Worm (Caenorhabditis elegans) whole organism, L4/young adult: ENCODE results near the gene T24C12.1.

Source experiments
- W03F9.2 ChIP-seq: fragments of 150-350 bp; optimal IDR thresholded peaks from 2 replicates; lab custom pipeline; 2014; ENCODE audit warnings: missing biosample characterization, missing genetic modification characterization
- dao-5 ChIP-seq: sonication (generic microtip); optimal IDR thresholded peaks from 2 replicates; lab custom pipeline; 2016; ENCODE audit warnings: missing genotype, missing genetic modification characterization, moderate library complexity, missing compliant biosample characterization
- him-1 ChIP-seq: sonication (generic microtip); optimal IDR thresholded peaks from 2 replicates; lab custom pipeline; 2016; ENCODE audit warnings: missing genotype, missing genetic modification reagents, missing genetic modification characterization, missing compliant biosample characterization

T24C12.1 gene

ce11 chrX:2199140-2199539 lies at the start of gene T24C12.1:
TSS of gene T24C12.1 (plus strand) at chrX:2199440.
- TF ChIP-seq dao-5 (tag; lab: Kevin White, UChicago) (no peak), W03F9.2 (tag; lab: Kevin White, UChicago) (no peak), him-1 (no peak)

DNA sequence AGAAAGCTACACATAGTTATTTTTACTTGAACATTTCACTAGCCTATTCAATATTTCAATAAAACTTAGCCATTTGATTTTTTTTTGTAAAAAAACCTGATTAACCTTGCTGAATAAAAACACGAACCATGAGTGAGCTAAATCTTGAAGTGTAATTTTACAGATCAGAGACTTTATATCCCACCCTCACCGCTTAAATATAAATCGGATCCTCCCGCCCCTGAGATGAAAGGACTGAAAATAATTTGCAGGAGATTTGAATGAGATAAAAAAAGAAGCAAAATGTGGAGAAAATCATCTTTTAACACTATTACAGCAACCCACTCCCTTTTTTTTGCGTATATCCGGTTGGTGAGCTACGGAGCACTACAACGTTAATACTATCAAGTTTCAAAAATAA lies 49.2 kb upstream of the T24C12.1 start, which contains the start of gene npax-2:
Gene npax-2 (minus strand): TSS at position 101 of the 400 bp plus-strand sequence.
- TF ChIP-seq him-1 (no peak), dao-5 (tag; lab: Kevin White, UChicago) (no peak)

DNA sequence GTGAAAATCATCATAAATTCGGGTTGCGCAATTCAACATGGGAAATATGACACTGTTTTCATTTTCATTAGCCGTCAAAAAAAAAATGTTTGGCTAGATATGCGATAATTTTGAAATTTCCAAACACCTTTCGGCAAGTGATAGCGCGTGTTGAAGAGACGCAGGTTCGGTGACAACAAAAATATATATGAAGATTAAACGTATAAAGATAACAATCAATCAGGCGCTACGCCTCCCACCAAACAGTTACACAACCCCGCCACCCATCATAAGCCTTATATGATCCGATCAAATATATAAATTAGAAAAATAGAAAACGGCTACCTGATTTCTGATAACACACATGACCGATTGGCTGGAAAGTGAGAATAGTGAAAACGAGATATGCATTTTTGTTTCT lies 47.2 kb upstream of the T24C12.1 start:
- TF ChIP-seq him-1, result no peak
- TF ChIP-seq dao-5 (tag; lab: Kevin White, UChicago), result no peak
- TF ChIP-seq W03F9.2 (tag; lab: Kevin White, UChicago), result no peak

DNA sequence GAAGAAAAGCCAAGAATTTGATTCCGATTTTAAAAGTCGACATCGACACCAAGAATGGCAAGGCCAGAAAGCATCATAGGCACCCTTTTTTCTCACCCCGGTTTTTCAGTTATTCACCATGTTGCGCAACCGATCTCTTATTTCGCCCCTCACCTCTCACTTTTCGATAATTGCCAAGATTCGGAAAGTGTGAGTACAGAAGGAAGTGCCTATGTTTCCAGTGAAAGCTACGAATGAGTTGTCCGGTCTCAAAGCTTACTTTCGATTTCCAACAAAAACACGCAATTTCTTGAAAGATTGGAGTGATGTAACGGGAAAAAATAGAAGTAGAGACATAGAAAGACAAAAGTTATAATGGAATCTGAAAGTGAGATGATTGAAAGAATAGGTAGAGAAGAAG lies 45.5 kb upstream of the T24C12.1 start:
- no peak for TF ChIP-seq him-1
- no peak for TF ChIP-seq W03F9.2 (tag; lab: Kevin White, UChicago)
- no peak for TF ChIP-seq dao-5 (tag; lab: Kevin White, UChicago)

DNA sequence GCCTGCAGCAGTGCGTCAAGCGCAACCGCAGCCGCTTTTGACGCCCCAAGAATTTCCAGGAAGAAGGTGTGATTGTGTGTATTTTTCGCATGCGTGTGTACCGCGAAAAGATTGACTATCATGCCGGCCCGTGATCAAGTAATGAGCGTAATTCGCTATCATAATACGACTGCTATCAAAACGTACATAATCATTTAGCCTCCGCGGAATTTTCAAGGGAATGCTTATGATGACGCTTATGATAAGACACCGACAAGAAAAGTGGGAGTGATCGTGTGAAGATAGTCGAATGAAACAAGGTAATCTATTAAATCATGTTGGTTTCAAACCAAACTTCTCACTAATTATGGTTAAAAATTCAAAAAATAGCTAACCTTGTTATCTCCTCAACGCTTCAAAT lies 41.4 kb upstream of the T24C12.1 start:
- no peak for TF ChIP-seq W03F9.2 (tag; lab: Kevin White, UChicago)
- no peak for TF ChIP-seq dao-5 (tag; lab: Kevin White, UChicago)
- no peak for TF ChIP-seq him-1

- TF ChIP-seq dao-5 (tag; lab: Kevin White, UChicago) (no peak), W03F9.2 (tag; lab: Kevin White, UChicago) (no peak), him-1 (no peak)
Observed at ce11 chrX:2163084-2163483, 36.2 kb upstream of the T24C12.1 start, which contains the start of gene pdf-2. TSS of gene pdf-2 (plus strand) at chrX:2163384.

DNA sequence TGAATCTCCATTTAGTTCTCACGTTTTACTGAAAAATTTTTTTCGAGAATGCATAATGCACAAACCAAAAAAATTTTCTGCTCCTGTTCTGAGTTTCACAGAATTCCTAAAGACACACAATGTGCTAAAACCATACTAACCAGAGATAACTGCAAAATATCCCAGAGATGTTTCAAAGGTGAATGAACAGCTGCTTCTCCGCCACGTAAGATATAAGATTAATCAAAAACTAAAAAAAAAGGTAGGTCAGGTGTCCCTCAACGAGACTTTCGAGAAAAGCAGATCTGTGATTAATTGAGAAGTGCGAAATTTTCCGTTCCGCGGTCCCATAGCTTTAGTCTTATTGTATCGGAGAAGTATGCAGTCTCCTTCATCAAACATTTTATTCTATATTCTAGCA lies 34.5 kb upstream of the T24C12.1 start, which contains the start of gene F48B9.3:
Gene F48B9.3 (plus strand): TSS at position 301 of the 400 bp plus-strand sequence.
- no peak for TF ChIP-seq W03F9.2 (tag; lab: Kevin White, UChicago)
- no peak for TF ChIP-seq dao-5 (tag; lab: Kevin White, UChicago)
- no peak for TF ChIP-seq him-1

DNA sequence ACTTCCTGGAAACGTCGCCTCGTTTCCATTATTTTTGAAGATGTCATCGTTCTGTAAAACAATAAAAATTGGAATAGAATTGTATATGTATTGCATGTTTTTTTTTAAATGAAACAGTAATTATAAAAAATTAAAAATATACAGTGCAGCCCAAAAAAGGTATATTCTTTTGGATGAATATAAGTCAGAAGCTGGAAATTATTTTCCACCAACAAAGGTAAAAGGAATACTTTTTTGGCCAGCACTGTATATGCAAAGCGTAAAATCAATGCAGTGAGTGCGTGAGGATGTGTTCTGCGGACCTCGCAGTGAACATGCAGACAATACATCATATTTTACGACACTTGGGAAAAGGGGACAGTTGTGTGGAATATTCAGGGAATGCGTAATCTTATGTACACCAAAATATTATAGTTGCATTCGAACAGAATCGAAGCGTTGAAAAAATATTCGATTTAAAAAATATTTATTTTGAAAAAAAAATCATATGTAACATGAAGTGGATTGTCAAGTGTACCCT lies 22.8 kb upstream of the T24C12.1 start, which contains the start of gene F48B9.8:
Gene F48B9.8 (minus strand): TSS at position 51 of the 520 bp plus-strand sequence.
- no peak for TF ChIP-seq dao-5 (tag; lab: Kevin White, UChicago)
- no peak for TF ChIP-seq W03F9.2 (tag; lab: Kevin White, UChicago)
- TF ChIP-seq him-1, result no peak

DNA sequence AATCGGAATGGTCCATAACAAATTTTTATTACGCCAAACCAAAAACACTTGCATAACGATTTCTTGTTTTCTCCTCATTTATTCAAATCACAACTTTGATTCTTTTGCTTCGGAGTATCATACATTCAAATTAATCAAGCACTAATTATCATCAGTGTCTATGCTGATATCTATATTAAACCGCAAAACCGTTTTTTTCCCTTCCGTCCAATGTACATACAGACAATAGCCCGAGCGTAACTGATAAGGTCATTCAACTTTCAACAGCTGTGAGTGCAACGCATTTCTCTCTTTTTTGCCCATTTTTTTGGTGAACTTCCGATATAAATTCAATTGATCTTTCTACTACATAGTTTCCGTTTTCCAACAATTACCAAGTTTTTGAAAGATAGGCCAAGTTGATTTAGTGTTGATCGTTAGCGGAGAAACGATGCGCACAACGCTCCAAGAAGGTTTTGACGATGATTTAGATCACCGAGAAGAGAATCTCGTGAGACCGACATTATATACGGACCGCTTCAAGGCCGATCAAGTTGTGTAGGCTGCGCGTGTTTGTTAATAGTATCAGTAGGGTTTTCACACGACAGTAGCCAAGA lies 21.4 kb upstream of the T24C12.1 start:
- no peak for TF ChIP-seq dao-5 (tag; lab: Kevin White, UChicago)

ce11 chrX:2178410-2178944 lies 20.8 kb upstream of the T24C12.1 start:
- no peak for TF ChIP-seq him-1
- TF ChIP-seq dao-5 (tag; lab: Kevin White, UChicago), result no peak
- TF ChIP-seq W03F9.2 (tag; lab: Kevin White, UChicago), result no peak

DNA sequence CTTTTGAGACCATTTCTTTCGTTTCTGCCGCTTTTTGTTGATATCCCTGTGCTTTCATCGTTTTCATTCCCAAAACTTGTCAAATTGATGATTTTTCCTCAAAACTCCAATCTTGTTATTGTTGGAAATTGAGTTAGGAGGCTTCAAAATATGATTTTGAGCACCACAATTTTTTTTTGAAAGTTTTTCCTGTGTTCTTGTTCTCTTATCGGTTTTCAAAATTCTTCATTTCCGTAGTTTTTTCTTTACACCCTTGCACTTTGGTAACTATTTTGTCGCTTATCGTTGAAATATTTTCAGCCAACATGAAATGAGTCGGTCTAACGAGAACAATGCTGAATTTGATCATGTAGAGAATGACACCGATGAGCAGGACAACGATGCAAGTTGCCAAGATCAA lies 18.7 kb upstream of the T24C12.1 start, which contains the start of gene F48B9.1:
Gene F48B9.1 (plus strand): TSS at position 301 of the 400 bp plus-strand sequence.
- no peak for TF ChIP-seq him-1
- no peak for TF ChIP-seq W03F9.2 (tag; lab: Kevin White, UChicago)
- TF ChIP-seq dao-5 (tag; lab: Kevin White, UChicago), result no peak

DNA sequence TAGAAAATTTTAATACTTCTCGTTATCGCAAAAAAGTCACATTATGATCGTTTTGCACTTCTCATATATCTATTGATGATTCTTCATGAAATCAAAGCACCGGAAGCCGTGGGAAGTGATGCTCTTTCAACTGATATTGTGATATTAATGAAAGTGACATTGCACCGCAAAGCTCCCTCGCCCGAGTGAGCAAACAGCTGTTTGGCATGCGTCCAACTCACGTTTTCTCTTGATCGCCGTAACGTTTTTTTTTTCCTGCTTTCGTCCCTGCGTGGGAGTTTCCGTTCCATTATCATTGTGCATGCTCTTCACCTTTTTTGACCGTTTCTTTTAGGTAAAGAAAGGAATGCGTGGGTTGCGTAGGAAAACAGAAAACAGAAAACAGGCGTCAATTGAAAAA lies 10.4 kb upstream of the T24C12.1 start:
- no peak for TF ChIP-seq him-1
- no peak for TF ChIP-seq dao-5 (tag; lab: Kevin White, UChicago)
- TF ChIP-seq W03F9.2 (tag; lab: Kevin White, UChicago), result no peak

DNA sequence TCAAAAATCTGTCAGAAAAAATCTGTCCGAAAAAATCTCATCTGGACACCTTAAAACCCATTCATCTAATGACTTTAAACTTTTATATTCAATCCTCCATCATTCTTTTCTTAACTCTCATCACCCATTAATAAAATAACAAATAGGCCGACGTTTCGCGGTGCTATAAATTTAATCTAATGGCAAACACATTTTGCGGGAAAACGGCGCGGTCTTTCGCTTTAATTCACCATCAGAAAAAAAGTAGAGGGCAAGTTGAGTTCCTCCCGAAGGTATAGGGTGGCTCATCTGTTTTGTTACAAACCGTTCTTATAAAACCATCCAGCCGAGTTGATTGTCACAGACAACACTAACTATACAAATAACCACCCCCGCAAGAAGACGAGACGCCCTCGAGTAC lies 8.5 kb upstream of the T24C12.1 start:
- TF ChIP-seq dao-5 (tag; lab: Kevin White, UChicago) (no peak), him-1 (no peak), W03F9.2 (tag; lab: Kevin White, UChicago) (no peak)

DNA sequence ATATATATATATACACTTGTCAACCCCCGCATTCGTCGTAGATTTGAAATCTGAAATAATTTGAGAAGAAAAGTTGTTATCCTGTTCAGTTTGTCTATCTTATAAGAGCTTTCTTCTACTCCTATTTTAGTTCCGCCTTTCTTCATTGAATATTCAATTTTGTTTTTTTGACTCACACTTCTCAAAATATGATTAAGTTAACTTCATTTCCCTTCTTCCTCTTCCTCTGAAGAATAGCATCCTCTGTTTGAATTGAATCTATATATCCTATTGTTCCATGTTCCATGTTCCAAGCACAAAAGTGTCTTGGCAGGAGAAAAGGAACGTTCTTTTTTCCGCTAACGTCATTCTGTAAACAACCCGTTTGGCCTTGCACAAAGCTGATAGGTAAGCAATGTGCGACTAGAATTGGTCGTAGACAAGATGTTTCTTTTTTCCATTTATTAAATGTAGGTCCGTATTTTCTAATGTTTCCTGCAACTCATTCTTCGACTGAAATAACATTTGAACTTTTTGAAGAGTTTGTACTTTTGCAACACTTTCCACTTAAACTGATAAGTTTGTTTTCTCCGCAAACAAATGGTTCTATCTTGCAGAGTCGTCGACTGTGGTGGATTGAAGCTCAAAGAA lies 7.2 kb upstream of the T24C12.1 start, which contains the start of gene gap-1:
Gene gap-1 (plus strand): TSS at position 580 of the 630 bp plus-strand sequence.
- no peak for TF ChIP-seq W03F9.2 (tag; lab: Kevin White, UChicago)
- TF ChIP-seq him-1, result no peak
- TF ChIP-seq dao-5 (tag; lab: Kevin White, UChicago), result no peak
